Worm (Caenorhabditis elegans): Measurements from ENCODE around the gene srw-12.

DNA sequence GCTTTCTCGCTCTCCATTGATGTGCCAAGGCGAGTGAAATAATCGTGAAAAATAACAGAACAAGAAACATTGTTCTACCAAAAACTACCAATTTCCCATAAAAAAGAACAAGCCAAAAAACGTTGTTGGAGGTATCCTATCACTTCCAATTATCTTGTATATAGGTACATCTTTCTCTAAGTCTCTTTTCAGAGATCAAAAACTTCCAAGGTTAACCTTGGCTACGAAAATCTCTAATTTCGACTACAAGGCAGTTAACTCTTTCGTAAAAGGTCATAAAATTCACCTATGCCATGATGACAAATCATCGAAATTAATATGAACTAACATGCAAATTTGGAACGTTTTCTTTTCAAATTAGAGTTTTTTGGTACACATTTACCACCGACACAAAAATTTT, 49.4 kb upstream of the srw-12 start, which contains the start of gene cyp-34A1:
- no peak for TF ChIP-seq unc-62 (GFP tag; optimal IDR thresholded peaks at IDR 0.05)
- no peak for TF ChIP-seq tbx-2 (tag; optimal IDR thresholded peaks at IDR 0.05)
- TF ChIP-seq egl-27 (tag; optimal IDR thresholded peaks at IDR 0.05) = no peak
- no peak for TF ChIP-seq nhr-237 (tag; optimal IDR thresholded peaks at IDR 0.05)
- no peak for TF ChIP-seq mef-2 (tag; optimal IDR thresholded peaks at IDR 0.05)
- TF ChIP-seq ces-1 (GFP tag; optimal IDR thresholded peaks at IDR 0.05) = no peak
- TF ChIP-seq alr-1 (tag; optimal IDR thresholded peaks at IDR 0.05; ENCODE audit: borderline replicate concordance) = no peak
- TF ChIP-seq mab-9 (GFP tag; IDR thresholded peaks at IDR 0.05) = no peak
- no peak for TF ChIP-seq lin-39 (tag; optimal IDR thresholded peaks at IDR 0.05)
